Worm (Caenorhabditis elegans) whole organism, young adult: ENCODE data around the gene nhr-255.

Experiments
- B0035.1 ChIP-seq: sonication (generic microtip); optimal IDR thresholded peaks from 2 replicates; lab custom pipeline; 2016; ENCODE audit warnings: missing genetic modification characterization, mild to moderate bottlenecking, missing compliant biosample characterization, missing genotype, missing genetic modification reagents
- B0261.1 ChIP-seq: sonication (generic microtip); optimal IDR thresholded peaks from 2 replicates; lab custom pipeline; 2016; ENCODE audit warnings: mild to moderate bottlenecking, missing genetic modification characterization, moderate library complexity, missing compliant biosample characterization
- F33H1.4 ChIP-seq: fragments of 200-800 bp; sonication (Bioruptor generic); IDR thresholded peaks from 2 replicates; pipeline ENCODE4 v1.3.6; 2022; ENCODE audit warnings: missing genetic modification reagents, missing genetic modification characterization, missing compliant biosample characterization
- T07F8.4 ChIP-seq: sonication (generic microtip); optimal IDR thresholded peaks from 2 replicates; lab custom pipeline; 2016; ENCODE audit warnings: mild to moderate bottlenecking, missing genetic modification characterization, moderate library complexity, missing compliant biosample characterization
- Y79H2A.3 ChIP-seq: fragments of 200-800 bp; sonication (Bioruptor generic); conservative IDR thresholded peaks from 2 replicates; pipeline ENCODE4 v1.3.6; 2022; ENCODE audit warnings: missing genetic modification reagents, missing genetic modification characterization, missing compliant biosample characterization
- atf-7 ChIP-seq: sonication (generic microtip); optimal IDR thresholded peaks from 2 replicates; lab custom pipeline; 2017; ENCODE audit warnings: mild to moderate bottlenecking, missing genetic modification characterization, missing compliant biosample characterization
- attf-6 ChIP-seq: fragments of 200-800 bp; sonication (Bioruptor generic); IDR thresholded peaks from 2 replicates; pipeline ENCODE4 v1.3.6; 2022; ENCODE audit warnings: missing genetic modification reagents, missing genetic modification characterization, missing compliant biosample characterization
- ccch-3 ChIP-seq: fragments of 200-800 bp; sonication (Bioruptor generic); optimal IDR thresholded peaks from 2 replicates; lab custom pipeline; 2018; ENCODE audit warnings: mild to moderate bottlenecking, missing genetic modification characterization, missing compliant biosample characterization
- cebp-1 ChIP-seq, 2 experiments: fragments of 200-800 bp in 1 of 2; sonication (Bioruptor generic) in 1 of 2; sonication (generic microtip) in 1 of 2; IDR thresholded peaks in 1 of 2; optimal IDR thresholded peaks in 1 of 2; 2 replicates each; pipeline versions ENCODE4 v1.3.6 to Lab custom; 2017 to 2022; ENCODE audit warnings: missing compliant biosample characterization in 2 of 2, missing genetic modification characterization in 2 of 2, mild to moderate bottlenecking in 1 of 2, missing genetic modification reagents in 1 of 2, moderate library complexity in 1 of 2
- ceh-40 ChIP-seq: fragments of 200-800 bp; sonication (Bioruptor generic); IDR thresholded peaks from 2 replicates; pipeline ENCODE4 v1.3.6; 2022; ENCODE audit warnings: missing genetic modification characterization, missing compliant biosample characterization
- ceh-79 ChIP-seq: sonication (generic microtip); optimal IDR thresholded peaks from 2 replicates; lab custom pipeline; 2017; ENCODE audit warnings: mild to moderate bottlenecking, missing genetic modification characterization, missing compliant biosample characterization
- chd-7 ChIP-seq: sonication (generic microtip); optimal IDR thresholded peaks from 2 replicates; lab custom pipeline; 2016; ENCODE audit warnings: mild to moderate bottlenecking, missing genetic modification characterization, moderate library complexity, missing compliant biosample characterization
- dox-1 ChIP-seq: fragments of 200-800 bp; sonication (Bioruptor generic); IDR thresholded peaks from 2 replicates; pipeline ENCODE4 v1.3.6; 2022; ENCODE audit warnings: missing genetic modification reagents, missing genetic modification characterization, missing compliant biosample characterization
- dpl-1 ChIP-seq: fragments of 150-350 bp; optimal IDR thresholded peaks from 2 replicates; lab custom pipeline; 2014; ENCODE audit warnings: missing biosample characterization, missing genetic modification reagents, missing genetic modification characterization
- egrh-3 ChIP-seq: fragments of 200-800 bp; sonication (Bioruptor generic); IDR thresholded peaks from 2 replicates; pipeline ENCODE4 v1.3.6; 2022; ENCODE audit warnings: missing genetic modification reagents, missing genetic modification characterization, missing compliant biosample characterization
- ets-4 ChIP-seq: fragments of 200-800 bp; sonication (Bioruptor generic); optimal IDR thresholded peaks from 2 replicates; lab custom pipeline; 2018; ENCODE audit warnings: mild to moderate bottlenecking, missing genetic modification characterization, missing compliant biosample characterization
- fkh-3 ChIP-seq: sonication (generic microtip); optimal IDR thresholded peaks from 2 replicates; lab custom pipeline; 2016; ENCODE audit warnings: mild to moderate bottlenecking, missing genetic modification characterization, missing compliant biosample characterization
- hlh-26 ChIP-seq: fragments of 200-800 bp; sonication (Bioruptor generic); conservative IDR thresholded peaks from 2 replicates; pipeline ENCODE4 v1.3.6; 2022; ENCODE audit warnings: missing genetic modification reagents, missing genetic modification characterization, missing compliant biosample characterization
- hrde-1 ChIP-seq: sonication (generic microtip); optimal IDR thresholded peaks from 2 replicates; lab custom pipeline; 2016; ENCODE audit warnings: missing genetic modification characterization, mild to moderate bottlenecking, missing compliant biosample characterization, moderate library complexity, missing genotype, missing genetic modification reagents, borderline replicate concordance
- hsf-1 ChIP-seq: fragments of 200-800 bp; sonication (Bioruptor generic); IDR thresholded peaks from 2 replicates; pipeline ENCODE4 v1.3.6; 2022; ENCODE audit warnings: missing genetic modification reagents, missing genetic modification characterization, missing compliant biosample characterization
- lag-1 ChIP-seq: fragments of 200-800 bp; sonication (Bioruptor generic); IDR thresholded peaks from 2 replicates; pipeline ENCODE4 v1.3.6; 2022; ENCODE audit warnings: missing genetic modification reagents, missing genetic modification characterization, missing compliant biosample characterization
- lin-54 ChIP-seq: fragments of 200-800 bp; sonication (Bioruptor generic); optimal IDR thresholded peaks from 2 replicates; lab custom pipeline; 2018; ENCODE audit warnings: mild to moderate bottlenecking, missing genetic modification characterization, missing compliant biosample characterization
- lir-1 ChIP-seq: fragments of 200-800 bp; sonication (Bioruptor generic); conservative IDR thresholded peaks from 2 replicates; pipeline ENCODE4 v1.3.6; 2022; ENCODE audit warnings: missing genetic modification reagents, missing genetic modification characterization, missing compliant biosample characterization
- madf-10 ChIP-seq: sonication (generic microtip); optimal IDR thresholded peaks from 2 replicates; lab custom pipeline; 2016; ENCODE audit warnings: mild to moderate bottlenecking, missing genetic modification characterization, missing compliant biosample characterization
- madf-3 ChIP-seq: fragments of 200-800 bp; sonication (Bioruptor generic); IDR thresholded peaks from 2 replicates; pipeline ENCODE4 v1.3.6; 2022; ENCODE audit warnings: missing genetic modification reagents, missing genetic modification characterization, missing compliant biosample characterization
- mcd-1 ChIP-seq: fragments of 200-800 bp; sonication (Bioruptor generic); IDR thresholded peaks from 2 replicates; pipeline ENCODE4 v1.3.6; 2022; ENCODE audit warnings: missing genetic modification reagents, missing genetic modification characterization, missing compliant biosample characterization
- nhr-80 ChIP-seq: sonication (generic microtip); optimal IDR thresholded peaks from 2 replicates; lab custom pipeline; 2016; ENCODE audit warnings: missing genetic modification characterization, missing compliant biosample characterization
- pha-4 ChIP-seq: fragments of 150-350 bp; sonication (generic microtip); optimal IDR thresholded peaks from 2 replicates; lab custom pipeline; 2014; ENCODE audit warnings: missing biosample characterization, missing genetic modification reagents, missing genetic modification characterization
- repo-1 ChIP-seq: sonication (generic microtip); optimal IDR thresholded peaks from 2 replicates; lab custom pipeline; 2017; ENCODE audit warnings: mild to moderate bottlenecking, missing genetic modification characterization, missing compliant biosample characterization
- rpc-1 ChIP-seq, 2 experiments: fragments of 150-350 bp in 1 of 2; sonication (generic microtip) in 1 of 2; optimal IDR thresholded peaks; 2 replicates each; lab custom pipeline; 2014 to 2018; ENCODE audit warnings: missing biosample characterization in 1 of 2, missing genetic modification characterization in 1 of 2, missing genetic modification reagents in 1 of 2, missing genotype in 1 of 2
- snpc-4 ChIP-seq, 5 experiments: fragments of 150-350 bp in 1 of 5; sonication (generic microtip) in 4 of 5; optimal IDR thresholded peaks; 2 replicates each; lab custom pipeline; 2014 to 2018; ENCODE audit warnings: missing genetic modification characterization in 5 of 5, missing biosample characterization in 3 of 5, antibody characterized with exemption in 2 of 5, mild to moderate bottlenecking in 2 of 5, missing compliant biosample characterization in 2 of 5, missing genotype in 2 of 5, moderate library complexity in 2 of 5, missing genetic modification reagents in 1 of 5
- tbp1 ChIP-seq: fragments of 200-800 bp; sonication (Bioruptor generic); optimal IDR thresholded peaks from 2 replicates; lab custom pipeline; 2018; ENCODE audit warnings: mild to moderate bottlenecking, missing genetic modification characterization, missing compliant biosample characterization
- ztf-25 ChIP-seq: fragments of 200-800 bp; sonication (Bioruptor generic); IDR thresholded peaks from 2 replicates; pipeline ENCODE4 v1.3.6; 2022; ENCODE audit warnings: missing genetic modification reagents, missing genetic modification characterization, missing compliant biosample characterization
- ztf-3 ChIP-seq: fragments of 200-800 bp; sonication (Bioruptor generic); optimal IDR thresholded peaks from 2 replicates; lab custom pipeline; 2018; ENCODE audit warnings: mild to moderate bottlenecking, missing genetic modification characterization, missing compliant biosample characterization

Gene nhr-255

ce11 chrX:15766861-15767260, 24.5 kb downstream of the nhr-255 start:
- TF ChIP-seq lir-1 (GFP tag; lab: Robert Waterston, UW) = no peak
- no peak for TF ChIP-seq snpc-4 (GFP tag; optimal IDR thresholded peaks at IDR 0.05; lab: Kevin White, UChicago)
- peak in 2 of 4 experiments; percentile 31 to 35 for TF ChIP-seq snpc-4 (tag; optimal IDR thresholded peaks at IDR 0.05; lab: Kevin White, UChicago)
- peak; percentile 62; the same call in 1 of the 2 replicates for TF ChIP-seq egrh-3 (GFP tag; lab: Robert Waterston, UW)
- no peak for TF ChIP-seq atf-7

- TF ChIP-seq madf-10 = no peak
- no peak for TF ChIP-seq hlh-26 (GFP tag; lab: Robert Waterston, UW)
- TF ChIP-seq snpc-4 (GFP tag; optimal IDR thresholded peaks at IDR 0.05; lab: Kevin White, UChicago) = no peak
- peak in 2 of 4 experiments; percentile 54 to 79 for TF ChIP-seq snpc-4 (tag; optimal IDR thresholded peaks at IDR 0.05; lab: Kevin White, UChicago)
Measured at ce11 chrX:15768532-15768931, 26.1 kb downstream of the nhr-255 start.

- TF ChIP-seq dpl-1 (no peak), snpc-4 (GFP tag; optimal IDR thresholded peaks at IDR 0.05; lab: Kevin White, UChicago) (no peak), snpc-4 (tag; optimal IDR thresholded peaks at IDR 0.05; lab: Kevin White, UChicago) (peak in 1 of 4 experiments; percentile 65), dox-1 (no peak), pha-4 (tag; lab: Kevin White, UChicago) (no peak), ztf-25 (GFP tag; lab: Robert Waterston, UW) (no peak), Y79H2A.3 (GFP tag; lab: Robert Waterston, UW) (no peak), attf-6 (no peak), lag-1 (GFP tag; lab: Robert Waterston, UW) (no peak), ccch-3 (GFP tag; lab: Kevin White, UChicago) (no peak), ztf-3 (GFP tag; lab: Kevin White, UChicago) (no peak), ceh-40 (GFP tag; lab: Robert Waterston, UW) (no peak), nhr-80 (peak; percentile 5), ets-4 (no peak), madf-3 (GFP tag; lab: Robert Waterston, UW) (no peak), hrde-1 (tag; lab: Kevin White, UChicago) (no peak), T07F8.4 (no peak), F33H1.4 (GFP tag; lab: Robert Waterston, UW) (no peak), mcd-1 (GFP tag; lab: Robert Waterston, UW) (no peak), chd-7 (tag; lab: Kevin White, UChicago) (no peak), tbp1 (GFP tag; lab: Kevin White, UChicago) (peak; percentile 83), lin-54 (GFP tag; lab: Kevin White, UChicago) (no peak), repo-1 (tag; lab: Kevin White, UChicago) (no peak), atf-7 (no peak), hsf-1 (no peak), rpc-1 (optimal IDR thresholded peaks at IDR 0.05; lab: Kevin White, UChicago) (peak; percentile 44), rpc-1 (tag; optimal IDR thresholded peaks at IDR 0.05; lab: Kevin White, UChicago) (peak; percentile 70), B0035.1 (tag; lab: Kevin White, UChicago) (no peak), B0261.1 (tag; lab: Kevin White, UChicago) (peak; percentile 50), ceh-79 (tag; lab: Kevin White, UChicago) (no peak), fkh-3 (tag; lab: Kevin White, UChicago) (no peak), cebp-1 (GFP tag; IDR thresholded peaks at IDR 0.05; lab: Robert Waterston, UW) (no peak), cebp-1 (tag; optimal IDR thresholded peaks at IDR 0.05; lab: Kevin White, UChicago) (no peak)
Measured at ce11 chrX:15769895-15770559, 27.6 kb downstream of the nhr-255 start.
